Fruit fly (Drosophila melanogaster): Measurements from ENCODE around the gene Zw10.
"Not testable (repeated sequence)": the region's sequence is repeated elsewhere in the genome, so short reads cannot be mapped to it uniquely, and the experiment has no call there.

DNA sequence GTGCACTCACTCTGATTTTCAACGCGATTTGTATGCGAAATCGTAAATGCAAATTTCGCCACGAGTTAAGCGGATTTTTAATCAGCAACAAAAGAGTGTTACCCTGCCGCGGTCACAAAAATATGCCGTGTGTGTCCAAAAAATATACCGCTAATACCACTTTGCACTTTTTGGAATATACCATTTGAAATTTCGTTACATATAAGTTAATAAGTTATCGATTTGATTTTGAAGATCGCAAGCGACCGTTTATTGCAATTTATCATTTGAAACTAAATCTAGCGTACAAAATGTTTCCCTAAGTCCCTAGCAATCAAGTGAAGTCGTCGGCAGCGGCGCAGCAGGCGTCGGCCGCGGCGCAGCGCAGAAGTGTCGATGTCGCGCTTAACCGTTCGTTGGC, 6.2 kb downstream of the Zw10 start, which contains the start of gene eIF3g1:
- not testable (repeated sequence) for TF ChIP-seq salm (tag; optimal IDR thresholded peaks at IDR 0.05); NC2α (GFP tag; optimal IDR thresholded peaks at IDR 0.05); Lpt (GFP tag; optimal IDR thresholded peaks at IDR 0.05); z (GFP tag; IDR thresholded peaks at IDR 0.05); dimm (GFP tag; IDR thresholded peaks at IDR 0.05); sna (GFP tag; IDR thresholded peaks at IDR 0.05; ENCODE audit: partially characterized antibody); CTCF (GFP tag; optimal IDR thresholded peaks at IDR 0.05); BEAF-32 (GFP tag; optimal IDR thresholded peaks at IDR 0.05); dm (GFP tag; optimal IDR thresholded peaks at IDR 0.05); Xrp1 (GFP tag; IDR thresholded peaks at IDR 0.05); CG15696 (tag; optimal IDR thresholded peaks at IDR 0.05); CG11695 (GFP tag; IDR thresholded peaks at IDR 0.05); nom (GFP tag; optimal IDR thresholded peaks at IDR 0.05); Mes4 (GFP tag; optimal IDR thresholded peaks at IDR 0.05)
